Fruit fly (Drosophila melanogaster): ENCODE data around the gene Nup93-2.

The Nup93-2 gene

DNA sequence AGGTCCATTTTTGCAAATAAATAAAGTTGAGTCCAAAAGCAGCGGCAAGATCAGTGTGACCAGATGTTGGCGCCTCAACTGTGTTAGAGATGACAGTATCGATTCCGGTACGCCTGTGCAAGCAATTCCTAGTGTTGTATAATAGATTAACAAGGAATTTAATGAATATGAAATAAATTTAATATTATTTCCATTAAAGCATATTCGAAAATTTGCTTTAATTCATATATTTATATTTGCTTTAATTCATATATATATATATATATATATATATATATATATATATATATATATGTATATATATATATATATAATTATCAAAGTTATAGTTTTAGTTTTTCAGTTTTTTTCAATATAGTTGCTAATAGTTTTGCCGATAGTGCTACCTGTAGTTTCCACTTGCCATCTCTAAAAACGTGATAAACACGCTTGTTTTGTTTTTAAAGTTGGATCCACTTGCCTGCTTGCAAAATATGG, at the start of gene Nup93-2, which contains the start of gene CG3817 (continued):
- peak; percentile 37 for TF ChIP-seq pzg (GFP tag; optimal IDR thresholded peaks at IDR 0.05)
- TF ChIP-seq CG17802 (tag; optimal IDR thresholded peaks at IDR 0.05) = no peak
- TF ChIP-seq Oli (tag; optimal IDR thresholded peaks at IDR 0.05) = no peak
- no peak for TF ChIP-seq CG6254 (GFP tag; optimal IDR thresholded peaks at IDR 0.05)
- TF ChIP-seq Trl (optimal IDR thresholded peaks at IDR 0.05) = no peak
- TF ChIP-seq Trl (GFP tag; optimal IDR thresholded peaks at IDR 0.05) = no peak
- TF ChIP-seq CG6791 (GFP tag; IDR thresholded peaks at IDR 0.05; ENCODE audit: partially characterized antibody) = peak; percentile 65; the same call in 2 of the 3 replicates
- TF ChIP-seq vvl (GFP tag; IDR thresholded peaks at IDR 0.05) = peak; percentile 70
- TF ChIP-seq Deaf1 (tag; optimal IDR thresholded peaks at IDR 0.05) = peak; percentile 13
- no peak for TF ChIP-seq Max (GFP tag; optimal IDR thresholded peaks at IDR 0.05)
- TF ChIP-seq CG4360 (GFP tag; IDR thresholded peaks at IDR 0.05) = no peak
- peak; percentile 24 for TF ChIP-seq CG30431 (GFP tag; optimal IDR thresholded peaks at IDR 0.05)
- TF ChIP-seq CG8089 (GFP tag; optimal IDR thresholded peaks at IDR 0.05) = no peak
- TF ChIP-seq jumu (GFP tag; optimal IDR thresholded peaks at IDR 0.05) = peak; percentile 44
- 0 out of 3 replicates have a peak, but pooled peaks have one; percentile 36 for TF ChIP-seq H15 (GFP tag; IDR thresholded peaks at IDR 0.05)
- TF ChIP-seq CG7271 (tag; optimal IDR thresholded peaks at IDR 0.05) = no peak
- TF ChIP-seq CG32767 (GFP tag; IDR thresholded peaks at IDR 0.05) = no peak
- TF ChIP-seq CG1603 (tag; optimal IDR thresholded peaks at IDR 0.05) = peak; percentile 50
- no peak for TF ChIP-seq CG42726 (GFP tag; IDR thresholded peaks at IDR 0.05; ENCODE audit: partially characterized antibody)
- TF ChIP-seq CG4617 (GFP tag; optimal IDR thresholded peaks at IDR 0.05; ENCODE audit: borderline replicate concordance) = no peak
- no peak for TF ChIP-seq Atf-2 (GFP tag; optimal IDR thresholded peaks at IDR 0.05)
- peak; percentile 73 for TF ChIP-seq ssp (GFP tag; IDR thresholded peaks at IDR 0.05)
- no peak for TF ChIP-seq CG15011 (GFP tag; optimal IDR thresholded peaks at IDR 0.05)
- TF ChIP-seq sqz (GFP tag; optimal IDR thresholded peaks at IDR 0.05) = no peak
- TF ChIP-seq CG7372 (GFP tag; IDR thresholded peaks at IDR 0.05) = peak; percentile 56
- TF ChIP-seq trem (tag; optimal IDR thresholded peaks at IDR 0.05) = no peak
- TF ChIP-seq gcm (GFP tag; optimal IDR thresholded peaks at IDR 0.05) = peak; percentile 36
- no peak for TF ChIP-seq oc (tag; optimal IDR thresholded peaks at IDR 0.05)
- peak; percentile 89 for TF ChIP-seq CG9932 (GFP tag; IDR thresholded peaks at IDR 0.05)
- TF ChIP-seq Opbp (GFP tag; IDR thresholded peaks at IDR 0.05; ENCODE audit: partially characterized antibody) = peak; percentile 45; the same call in 1 of the 3 replicates
- TF ChIP-seq jigr1 (GFP tag; IDR thresholded peaks at IDR 0.05) = no peak
- no peak for TF ChIP-seq CG17912 (GFP tag; optimal IDR thresholded peaks at IDR 0.05)
- no peak for TF ChIP-seq sna (GFP tag; IDR thresholded peaks at IDR 0.05; ENCODE audit: partially characterized antibody)
- no peak for TF ChIP-seq dmrt99B (tag; optimal IDR thresholded peaks at IDR 0.05)
- no peak for TF ChIP-seq mirr (GFP tag; optimal IDR thresholded peaks at IDR 0.05)
- no peak for TF ChIP-seq ERR (GFP tag; optimal IDR thresholded peaks at IDR 0.05)
- TF ChIP-seq hth (optimal IDR thresholded peaks at IDR 0.05) = no peak
- peak; percentile 55 for TF ChIP-seq CG8924 (tag; optimal IDR thresholded peaks at IDR 0.05)
- no peak for TF ChIP-seq CG33557 (GFP tag; optimal IDR thresholded peaks at IDR 0.05)
- TF ChIP-seq sens (GFP tag) = peak; percentile 89
- TF ChIP-seq Nf-YA (GFP tag; IDR thresholded peaks at IDR 0.05) = no peak
- TF ChIP-seq slou (GFP tag; optimal IDR thresholded peaks at IDR 0.05) = peak; percentile 42
- peak; percentile 66 for TF ChIP-seq amos (GFP tag; IDR thresholded peaks at IDR 0.05; ENCODE audit: partially characterized antibody)
- no peak for TF ChIP-seq Sin3A (optimal IDR thresholded peaks at IDR 0.05)
- TF ChIP-seq Sox102F (GFP tag; optimal IDR thresholded peaks at IDR 0.05) = peak; percentile 1
- TF ChIP-seq CG12219 (GFP tag; optimal IDR thresholded peaks at IDR 0.05) = no peak
- TF ChIP-seq MBD-R2 (GFP tag; IDR thresholded peaks at IDR 0.05) = peak; percentile 83
- TF ChIP-seq CG8478 (optimal IDR thresholded peaks at IDR 0.05) = no peak
- peak; percentile 52; the same call in 1 of the 2 replicates for TF ChIP-seq CG14441 (GFP tag; IDR thresholded peaks at IDR 0.05)
- TF ChIP-seq CG34376 (GFP tag; optimal IDR thresholded peaks at IDR 0.05) = no peak
- no peak for TF ChIP-seq CG31388 (GFP tag; optimal IDR thresholded peaks at IDR 0.05)
- peak; percentile 10; the same call in 1 of the 2 replicates for TF ChIP-seq ato (GFP tag; IDR thresholded peaks at IDR 0.05; ENCODE audit: partially characterized antibody)

Measured in whole organism, embryonic.